Fruit fly (Drosophila melanogaster) whole organism, larva: ENCODE data around the gene mxt.

Experiments
- noc ChIP-seq: fragments of 200-800 bp; sonication (Bioruptor generic); optimal IDR thresholded peaks from 3 replicates; lab custom pipeline; 2019; ENCODE audit warnings: missing biosample characterization, mild to moderate bottlenecking, missing genetic modification characterization, moderate library complexity

mxt gene

dm6 chr2L:4861503-4861902, 14.4 kb upstream of the mxt start:
- no peak for TF ChIP-seq noc (tag; lab: Kevin White, UChicago)

dm6 chr2L:4856118-4856517, 9.0 kb upstream of the mxt start:
- peak; percentile 17 for TF ChIP-seq noc (tag; lab: Kevin White, UChicago)

dm6 chr2L:4854822-4855221, 7.7 kb upstream of the mxt start:
- no peak for TF ChIP-seq noc (tag; lab: Kevin White, UChicago)

dm6 chr2L:4852605-4853102, 5.6 kb upstream of the mxt start, which contains the start of gene smog:
smog (plus strand) TSS chr2L:4852864.
- no peak for TF ChIP-seq noc (tag; lab: Kevin White, UChicago)

dm6 chr2L:4850356-4850755, 3.3 kb upstream of the mxt start, which contains the start of the genes mRpS2 and Mon1:
mRpS2 (minus strand) TSS chr2L:4850419.
Mon1 (plus strand) TSS chr2L:4850641.
- TF ChIP-seq noc (tag; lab: Kevin White, UChicago): peak; percentile 94

dm6 chr2L:4846629-4847125, 418 bp downstream of the mxt start:
- no peak for TF ChIP-seq noc (tag; lab: Kevin White, UChicago)

- no peak for TF ChIP-seq noc (tag; lab: Kevin White, UChicago)
Observed at dm6 chr2L:4838494-4839320, 8.4 kb downstream of the mxt start.

DNA sequence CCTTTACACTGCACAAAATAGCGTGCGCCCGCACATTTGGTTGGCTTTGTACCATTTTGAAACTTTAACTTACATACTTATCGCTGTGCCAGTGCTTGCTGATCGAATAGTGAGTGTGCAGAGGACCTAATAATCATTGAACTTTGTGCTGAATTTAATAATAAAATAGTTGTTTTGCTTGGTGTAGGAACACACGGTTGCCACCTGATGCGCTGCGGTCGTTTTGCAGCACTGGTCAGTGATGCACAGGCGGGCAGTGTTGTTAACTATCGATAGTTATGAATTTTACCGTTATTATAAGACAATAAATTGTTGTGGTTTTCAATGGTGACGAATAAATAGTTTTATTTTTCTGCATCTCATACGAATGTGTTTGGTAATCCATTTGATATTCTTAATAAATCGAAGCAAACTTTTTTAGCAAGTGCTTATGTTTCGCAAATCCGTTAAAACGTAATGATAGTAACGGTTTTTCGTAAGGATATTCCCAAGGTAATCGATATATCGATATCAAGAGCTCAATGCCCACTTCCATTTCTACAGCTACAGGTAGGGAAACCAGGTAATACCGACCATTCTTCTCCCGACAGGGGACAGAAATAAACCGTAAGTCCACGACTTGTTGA, 9.2 kb downstream of the mxt start, which contains the start of the genes tank and CG12194:
Gene tank, minus strand, starts transcription at position 228 of the 626 bp plus-strand sequence.
Gene CG12194, plus strand, starts transcription at position 576 of the 626 bp plus-strand sequence.
- peak; percentile 89 for TF ChIP-seq noc (tag; lab: Kevin White, UChicago)

- no peak for TF ChIP-seq noc (tag; lab: Kevin White, UChicago)
Observed at dm6 chr2L:4836193-4836592, 10.9 kb downstream of the mxt start.

- peak; percentile 9 for TF ChIP-seq noc (tag; lab: Kevin White, UChicago)
Observed at dm6 chr2L:4835091-4835689, 11.9 kb downstream of the mxt start, which contains the start of gene Ir25a. Ir25a (minus strand) TSS chr2L:4835300.

DNA sequence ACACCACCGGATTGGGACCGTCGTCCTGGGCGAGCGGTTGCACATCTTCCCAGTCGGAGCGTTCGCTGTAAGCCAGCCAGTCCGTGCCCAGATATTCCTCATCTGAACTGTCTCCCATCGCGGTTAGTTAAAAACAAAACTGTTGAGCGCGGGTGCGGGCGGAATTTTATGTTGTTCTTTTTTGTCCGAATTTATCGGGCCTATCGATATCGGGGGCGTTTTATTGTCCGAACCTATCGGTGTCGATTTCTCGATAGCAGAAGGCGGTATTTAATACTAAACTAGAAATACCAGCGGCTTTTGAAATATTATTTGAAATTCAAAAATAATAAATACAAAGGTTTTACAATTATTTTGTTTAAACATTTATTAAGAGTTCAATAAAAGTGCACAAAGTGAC, 16.6 kb downstream of the mxt start, which contains the start of gene Fnta:
Gene Fnta, minus strand, starts transcription at position 204 of the 400 bp plus-strand sequence.
- TF ChIP-seq noc (tag; lab: Kevin White, UChicago): no peak

- TF ChIP-seq noc (tag; lab: Kevin White, UChicago): peak; percentile 69
Observed at dm6 chr2L:4829040-4829439, 18.1 kb downstream of the mxt start.

DNA sequence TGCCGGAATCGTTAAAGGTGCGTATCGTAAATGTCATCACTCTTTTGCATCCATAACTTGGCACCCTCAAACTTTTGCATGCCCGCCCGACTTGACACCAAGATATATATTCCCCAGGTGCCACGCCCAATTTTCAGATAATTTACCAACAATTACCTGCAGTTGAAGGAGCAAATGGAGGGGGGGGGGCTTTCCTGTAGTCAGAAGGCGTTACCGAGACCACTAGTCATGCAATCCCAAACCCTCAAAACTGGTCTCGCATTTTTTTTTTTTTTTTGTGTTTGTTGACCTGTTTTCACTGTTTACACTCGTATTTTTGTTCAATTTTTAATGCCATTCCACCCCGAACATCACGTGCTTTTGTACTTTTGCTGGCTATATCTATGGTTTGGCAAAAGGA, 21.4 kb downstream of the mxt start:
- TF ChIP-seq noc (tag; lab: Kevin White, UChicago): no peak

DNA sequence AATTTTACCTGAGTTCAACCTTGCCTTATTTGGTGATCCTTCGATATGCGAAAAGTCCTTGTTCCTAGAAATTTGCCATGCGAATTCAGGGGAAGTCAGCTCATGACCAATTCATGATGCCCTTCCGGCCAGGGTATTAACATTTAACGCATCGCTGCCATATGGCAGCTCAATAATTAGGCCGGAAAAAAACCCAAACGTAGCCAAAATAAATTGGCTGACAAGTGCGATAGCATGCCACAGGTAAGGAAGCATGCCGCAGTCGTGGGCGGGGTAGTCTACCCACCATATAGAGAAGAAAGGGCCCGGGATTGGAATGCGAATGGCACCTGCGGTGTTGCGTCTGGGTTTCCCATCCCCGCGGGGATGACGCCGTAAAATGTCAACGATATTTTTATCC, 23.3 kb downstream of the mxt start:
- TF ChIP-seq noc (tag; lab: Kevin White, UChicago): no peak

DNA sequence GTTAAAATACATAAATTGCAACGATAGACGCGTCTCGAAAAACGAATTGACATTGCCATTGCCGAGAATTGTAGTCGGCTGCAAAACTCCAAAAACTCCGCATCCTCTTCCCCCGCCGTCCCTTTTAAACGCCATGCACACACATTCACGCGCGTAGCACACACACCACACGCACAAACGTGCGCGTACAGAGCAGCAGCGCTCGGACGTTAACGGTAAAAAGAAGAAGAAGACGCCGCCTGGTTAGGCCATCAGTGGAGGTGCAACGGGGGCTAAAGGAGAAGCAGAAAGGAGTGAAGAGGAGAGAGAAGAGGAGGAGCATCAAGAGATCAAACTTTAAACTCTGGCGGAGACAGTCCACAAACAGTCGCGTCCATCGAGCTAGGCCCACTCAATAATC, 24.8 kb downstream of the mxt start:
- TF ChIP-seq noc (tag; lab: Kevin White, UChicago): no peak

DNA sequence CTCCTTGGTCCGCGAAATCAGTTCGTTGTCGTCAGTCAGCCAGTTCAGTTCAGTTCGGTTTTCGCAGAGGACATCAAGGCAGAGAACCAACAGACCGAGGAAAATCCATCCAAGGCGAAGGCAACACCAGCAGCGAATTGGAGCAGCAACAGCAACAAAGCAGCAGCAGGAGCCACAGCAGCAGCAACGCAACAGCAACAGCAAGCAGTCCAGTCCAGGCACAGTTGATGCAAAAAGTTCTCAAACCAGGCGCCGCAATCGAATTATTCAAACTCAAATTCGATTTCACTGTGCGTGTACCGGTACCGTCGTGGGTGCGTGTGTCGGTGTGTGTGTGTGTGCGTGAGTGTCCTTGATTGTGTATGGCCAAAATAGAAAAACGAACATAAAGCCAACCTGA, 25.3 kb downstream of the mxt start, which contains the start of gene CG15628:
Gene CG15628, plus strand, starts transcription at position 18 of the 400 bp plus-strand sequence.
- no peak for TF ChIP-seq noc (tag; lab: Kevin White, UChicago)
